Fruit fly (Drosophila melanogaster) whole organism, embryonic: ENCODE data around the gene LIMK1.

Experiments
- BEAF-32 ChIP-seq: fragments of 200-800 bp; sonication (Bioruptor generic); optimal IDR thresholded peaks from 3 replicates; lab custom pipeline; 2017; ENCODE audit warnings: missing biosample characterization, missing genetic modification characterization, mild to moderate bottlenecking, moderate library complexity, missing genetic modification reagents
- CG10321 ChIP-seq: fragments of 200-800 bp; sonication (Bioruptor generic); IDR thresholded peaks from 2 replicates; pipeline ENCODE4 v1.3.6; 2022; ENCODE audit warnings: missing biosample characterization, missing genetic modification characterization
- CG10462 ChIP-seq: fragments of 200-800 bp; sonication (Bioruptor generic); optimal IDR thresholded peaks from 2 replicates; lab custom pipeline; 2016; ENCODE audit warnings: missing biosample characterization, missing genetic modification characterization
- CG10979 ChIP-seq: fragments of 200-800 bp; sonication (Bioruptor generic); optimal IDR thresholded peaks from 2 replicates; lab custom pipeline; 2018; ENCODE audit warnings: missing biosample characterization, mild to moderate bottlenecking, missing genetic modification characterization, moderate library complexity
- CG11085 ChIP-seq: fragments of 200-800 bp; sonication (Bioruptor generic); IDR thresholded peaks from 2 replicates; pipeline ENCODE4 v1.3.6; 2022; ENCODE audit warnings: missing biosample characterization, missing genetic modification characterization
- CG12219 ChIP-seq: fragments of 200-800 bp; sonication (Bioruptor generic); optimal IDR thresholded peaks from 3 replicates; lab custom pipeline; 2018; ENCODE audit warnings: missing biosample characterization, mild to moderate bottlenecking, missing genetic modification characterization
- CG12942 ChIP-seq: fragments of 200-800 bp; sonication (Bioruptor generic); optimal IDR thresholded peaks from 3 replicates; lab custom pipeline; 2016; ENCODE audit warnings: missing biosample characterization, missing genetic modification characterization
- CG14710 ChIP-seq: fragments of 200-800 bp; sonication (Bioruptor generic); optimal IDR thresholded peaks from 3 replicates; lab custom pipeline; 2019; ENCODE audit warnings: missing biosample characterization, mild to moderate bottlenecking, missing genetic modification characterization, moderate library complexity
- CG16815 ChIP-seq: fragments of 200-800 bp; sonication (Bioruptor generic); optimal IDR thresholded peaks from 3 replicates; lab custom pipeline; 2017; ENCODE audit warnings: missing biosample characterization, mild to moderate bottlenecking, missing genetic modification characterization
- CG17802 ChIP-seq: fragments of 200-800 bp; sonication (Bioruptor generic); optimal IDR thresholded peaks from 2 replicates; lab custom pipeline; 2018; ENCODE audit warnings: missing biosample characterization, mild to moderate bottlenecking, missing genetic modification characterization, moderate library complexity
- CG18619 ChIP-seq: fragments of 200-800 bp; sonication (Bioruptor generic); optimal IDR thresholded peaks from 3 replicates; lab custom pipeline; 2017; ENCODE audit warnings: missing biosample characterization, mild to moderate bottlenecking, missing genetic modification characterization
- CG2129 ChIP-seq: fragments of 200-800 bp; sonication (Bioruptor generic); IDR thresholded peaks from 2 replicates; pipeline ENCODE4 v1.3.6; 2022; ENCODE audit warnings: missing biosample characterization, missing genetic modification characterization; ENCODE audit not compliant: partially characterized antibody
- CG32767 ChIP-seq: fragments of 200-800 bp; sonication (Bioruptor generic); IDR thresholded peaks from 2 replicates; pipeline ENCODE4 v1.3.6; 2022; ENCODE audit warnings: missing biosample characterization, missing genetic modification characterization
- CG34224 ChIP-seq: fragments of 200-800 bp; sonication (Bioruptor generic); IDR thresholded peaks from 3 replicates; pipeline ENCODE4 v1.3.6; 2022; ENCODE audit warnings: missing biosample characterization, missing genetic modification characterization; ENCODE audit not compliant: partially characterized antibody
- CG4360 ChIP-seq: fragments of 200-800 bp; sonication (Bioruptor generic); IDR thresholded peaks from 2 replicates; pipeline ENCODE4 v1.3.6; 2022; ENCODE audit warnings: missing biosample characterization, missing genetic modification characterization
- CG4404 ChIP-seq: fragments of 200-800 bp; sonication (Bioruptor generic); IDR thresholded peaks from 2 replicates; pipeline ENCODE4 v1.3.6; 2022; ENCODE audit warnings: missing biosample characterization, missing genetic modification characterization
- CG4707 ChIP-seq: fragments of 200-800 bp; sonication (Bioruptor generic); optimal IDR thresholded peaks from 2 replicates; lab custom pipeline; 2018; ENCODE audit warnings: missing biosample characterization, mild to moderate bottlenecking, missing genetic modification characterization, moderate library complexity
- CG5180 ChIP-seq: fragments of 200-800 bp; sonication (Bioruptor generic); optimal IDR thresholded peaks from 3 replicates; lab custom pipeline; 2017; ENCODE audit warnings: missing biosample characterization, missing genetic modification characterization, mild to moderate bottlenecking, moderate library complexity, missing genetic modification reagents
- CG8944 ChIP-seq: fragments of 200-800 bp; sonication (Bioruptor generic); optimal IDR thresholded peaks from 3 replicates; lab custom pipeline; 2016; ENCODE audit warnings: missing biosample characterization, missing genetic modification characterization
- CG9797 ChIP-seq: fragments of 200-800 bp; sonication (Bioruptor generic); optimal IDR thresholded peaks from 3 replicates; lab custom pipeline; 2018; ENCODE audit warnings: missing biosample characterization, mild to moderate bottlenecking, missing genetic modification characterization
- CHES-1-like ChIP-seq: fragments of 200-800 bp; sonication (Bioruptor generic); optimal IDR thresholded peaks from 2 replicates; lab custom pipeline; 2016; ENCODE audit warnings: missing biosample characterization, missing genetic modification characterization
- Deaf1 ChIP-seq: fragments of 200-800 bp; optimal IDR thresholded peaks from 3 replicates; lab custom pipeline; 2019; ENCODE audit warnings: missing biosample characterization, mild to moderate bottlenecking, missing genetic modification characterization, moderate library complexity
- Fer1 ChIP-seq: fragments of 200-800 bp; sonication (Bioruptor generic); optimal IDR thresholded peaks from 2 replicates; lab custom pipeline; 2017; ENCODE audit warnings: missing biosample characterization, mild to moderate bottlenecking, missing genetic modification characterization
- Hmx ChIP-seq: fragments of 200-800 bp; sonication (Bioruptor generic); optimal IDR thresholded peaks from 2 replicates; lab custom pipeline; 2016; ENCODE audit warnings: missing biosample characterization, missing genetic modification characterization
- Mes4 ChIP-seq: fragments of 200-800 bp; sonication (Bioruptor generic); optimal IDR thresholded peaks from 2 replicates; lab custom pipeline; 2016; ENCODE audit warnings: missing biosample characterization, missing genetic modification characterization
- Ptx1 ChIP-seq: fragments of 200-800 bp; sonication (Bioruptor generic); IDR thresholded peaks from 2 replicates; pipeline ENCODE4 v1.3.6; 2022; ENCODE audit warnings: missing biosample characterization, missing genetic modification characterization
- az2 ChIP-seq: fragments of 200-800 bp; sonication (Bioruptor generic); optimal IDR thresholded peaks from 3 replicates; lab custom pipeline; 2016; ENCODE audit warnings: missing biosample characterization, missing genetic modification characterization
- bbx ChIP-seq: fragments of 200-800 bp; sonication (Bioruptor generic); IDR thresholded peaks from 2 replicates; pipeline ENCODE4 v1.3.6; 2022; ENCODE audit warnings: missing biosample characterization, missing genetic modification characterization; ENCODE audit not compliant: partially characterized antibody
- bowl ChIP-seq: fragments of 200-800 bp; sonication (Bioruptor generic); IDR thresholded peaks from 2 replicates; pipeline ENCODE4 v1.3.6; 2022; ENCODE audit warnings: missing biosample characterization, missing genetic modification characterization
- chinmo ChIP-seq: fragments of 200-800 bp; sonication (Bioruptor generic); IDR thresholded peaks from 4 replicates; pipeline ENCODE4 v1.3.6; 2022; ENCODE audit warnings: missing biosample characterization, missing genetic modification characterization; ENCODE audit not compliant: partially characterized antibody
- emc ChIP-seq: fragments of 200-800 bp; sonication (Bioruptor generic); optimal IDR thresholded peaks from 2 replicates; lab custom pipeline; 2016; ENCODE audit warnings: missing biosample characterization, missing genetic modification characterization
- en ChIP-seq: fragments of 200-800 bp; sonication (Bioruptor generic); optimal IDR thresholded peaks from 2 replicates; lab custom pipeline; 2016; ENCODE audit warnings: missing biosample characterization, missing genetic modification characterization
- gcm ChIP-seq: fragments of 200-800 bp; sonication (Bioruptor generic); optimal IDR thresholded peaks from 2 replicates; lab custom pipeline; 2019; ENCODE audit warnings: missing biosample characterization, mild to moderate bottlenecking, missing genetic modification characterization, moderate library complexity
- gem ChIP-seq: fragments of 200-800 bp; sonication (Bioruptor generic); optimal IDR thresholded peaks from 2 replicates; lab custom pipeline; 2019; ENCODE audit warnings: missing biosample characterization, mild to moderate bottlenecking, missing genetic modification characterization, moderate library complexity
- grau ChIP-seq: fragments of 200-800 bp; optimal IDR thresholded peaks from 3 replicates; lab custom pipeline; 2019; ENCODE audit warnings: missing biosample characterization, mild to moderate bottlenecking, missing genetic modification characterization, moderate library complexity
- hbn ChIP-seq: fragments of 200-800 bp; sonication (Bioruptor generic); IDR thresholded peaks from 2 replicates; pipeline ENCODE4 v1.3.6; 2022; ENCODE audit warnings: missing biosample characterization, missing genetic modification characterization; ENCODE audit not compliant: partially characterized antibody
- inv ChIP-seq: fragments of 200-800 bp; sonication (Bioruptor generic); IDR thresholded peaks from 2 replicates; pipeline ENCODE4 v1.3.6; 2022; ENCODE audit warnings: missing biosample characterization, missing genetic modification characterization; ENCODE audit not compliant: partially characterized antibody
- jumu ChIP-seq: fragments of 200-800 bp; sonication (Bioruptor generic); optimal IDR thresholded peaks from 3 replicates; lab custom pipeline; 2016; ENCODE audit warnings: missing biosample characterization, missing genetic modification characterization
- kah ChIP-seq: fragments of 200-800 bp; sonication (Bioruptor generic); optimal IDR thresholded peaks from 2 replicates; lab custom pipeline; 2018; ENCODE audit warnings: missing biosample characterization, mild to moderate bottlenecking, missing genetic modification characterization
- maf-S ChIP-seq: fragments of 200-800 bp; sonication (Bioruptor generic); optimal IDR thresholded peaks from 2 replicates; lab custom pipeline; 2016; ENCODE audit warnings: missing biosample characterization, missing genetic modification characterization
- pan ChIP-seq, 4 experiments: fragments of >200 bp in 3 of 4; fragments of 200-800 bp in 1 of 4; sonication (Bioruptor generic) in 1 of 4; optimal IDR thresholded peaks in 3 of 4; IDR thresholded peaks in 1 of 4; 2 replicates each; pipeline versions ENCODE4 v1.3.6 to Lab custom; 2017 to 2022; ENCODE audit warnings: missing biosample characterization in 2 of 4, missing genetic modification characterization in 2 of 4, mixed read lengths in 1 of 4
- pfk ChIP-seq: fragments of 200-800 bp; sonication (Bioruptor generic); optimal IDR thresholded peaks from 2 replicates; lab custom pipeline; 2018; ENCODE audit warnings: missing biosample characterization, mild to moderate bottlenecking, missing genetic modification characterization, moderate library complexity
- pita ChIP-seq: fragments of 200-800 bp; sonication (Bioruptor generic); optimal IDR thresholded peaks from 2 replicates; lab custom pipeline; 2017; ENCODE audit warnings: missing biosample characterization, mild to moderate bottlenecking, missing genetic modification characterization
- pzg ChIP-seq: fragments of 200-800 bp; sonication (Bioruptor generic); optimal IDR thresholded peaks from 3 replicates; lab custom pipeline; 2018; ENCODE audit warnings: missing biosample characterization, mild to moderate bottlenecking, missing genetic modification characterization, moderate library complexity
- rib ChIP-seq: fragments of 200-800 bp; sonication (Bioruptor generic); IDR thresholded peaks from 2 replicates; pipeline ENCODE4 v1.3.6; 2022; ENCODE audit warnings: missing biosample characterization, missing genetic modification characterization
- sens-2 ChIP-seq: fragments of 200-800 bp; sonication (Bioruptor generic); IDR thresholded peaks from 2 replicates; pipeline ENCODE4 v1.3.6; 2022; ENCODE audit warnings: missing biosample characterization, missing genetic modification characterization
- shn ChIP-seq: fragments of 200-800 bp; sonication (Bioruptor generic); optimal IDR thresholded peaks from 3 replicates; lab custom pipeline; 2016; ENCODE audit warnings: missing biosample characterization, missing genetic modification characterization
- so ChIP-seq: fragments of 200-800 bp; sonication (Bioruptor generic); IDR thresholded peaks from 3 replicates; pipeline ENCODE4 v1.3.6; 2022; ENCODE audit warnings: missing biosample characterization, missing genetic modification characterization
- ssp ChIP-seq: fragments of 200-800 bp; sonication (Bioruptor generic); IDR thresholded peaks from 2 replicates; pipeline ENCODE4 v1.3.6; 2022; ENCODE audit warnings: missing biosample characterization, missing genetic modification characterization
- ttk ChIP-seq: fragments of 200-800 bp; sonication (Bioruptor generic); IDR thresholded peaks from 2 replicates; pipeline ENCODE4 v2.1.2; 2022; ENCODE audit warnings: missing biosample characterization, missing genetic modification characterization

The LIMK1 gene

dm6 chrX:12567663-12568062 lies 24.3 kb downstream of the LIMK1 start (continued):
- TF ChIP-seq ttk: peak; percentile 70; the same call in 1 of the 2 replicates
- peak; percentile 75 for TF ChIP-seq Ptx1 (GFP tag; lab: Robert Waterston, UW)
- TF ChIP-seq inv: no peak
- TF ChIP-seq grau (tag; lab: Kevin White, UChicago): peak; percentile 87
- TF ChIP-seq CG8944 (GFP tag; lab: Kevin White, UChicago): no peak
- TF ChIP-seq CG32767 (GFP tag; lab: Robert Waterston, UW): peak; percentile 66; the same call in 1 of the 2 replicates
- peak; percentile 64 for TF ChIP-seq CG4707
- TF ChIP-seq CG12942 (GFP tag; lab: Kevin White, UChicago): peak; percentile 46
- no peak for TF ChIP-seq pita (GFP tag; lab: Kevin White, UChicago)
- no peak for TF ChIP-seq chinmo (GFP tag; lab: Robert Waterston, UW)
- TF ChIP-seq gcm (GFP tag; lab: Kevin White, UChicago): peak; percentile 74
- TF ChIP-seq az2 (GFP tag; lab: Kevin White, UChicago): peak; percentile 59
- peak; percentile 61 for TF ChIP-seq rib (GFP tag; lab: Robert Waterston, UW)
- TF ChIP-seq bbx (GFP tag; lab: Robert Waterston, UW): no peak
- peak; percentile 72 for TF ChIP-seq CG10979 (tag; lab: Kevin White, UChicago)
- peak; percentile 24 for TF ChIP-seq pfk (GFP tag; lab: Kevin White, UChicago)
- TF ChIP-seq CG10462: no peak
- TF ChIP-seq bowl (GFP tag; lab: Robert Waterston, UW): no peak
- TF ChIP-seq CG12219 (GFP tag; lab: Kevin White, UChicago): peak; percentile 45
- no peak for TF ChIP-seq CG34224
- no peak for TF ChIP-seq en (GFP tag; lab: Kevin White, UChicago)
- no peak for TF ChIP-seq Deaf1 (tag; lab: Kevin White, UChicago)
- TF ChIP-seq CG10321 (GFP tag; lab: Robert Waterston, UW): no peak
- no peak for TF ChIP-seq CHES-1-like
- no peak for TF ChIP-seq pzg (GFP tag; lab: Kevin White, UChicago)
- TF ChIP-seq gem (tag; lab: Kevin White, UChicago): peak; percentile 89
- TF ChIP-seq emc (GFP tag; lab: Kevin White, UChicago): no peak
- TF ChIP-seq sens-2 (GFP tag; lab: Robert Waterston, UW): no peak
- peak; percentile 58 for TF ChIP-seq ssp (GFP tag; lab: Robert Waterston, UW)
- TF ChIP-seq so (GFP tag; lab: Robert Waterston, UW): peak; percentile 71; the same call in 1 of the 3 replicates
- peak; percentile 96 for TF ChIP-seq Fer1 (GFP tag; lab: Kevin White, UChicago)
- TF ChIP-seq CG5180 (GFP tag; lab: Kevin White, UChicago): peak; percentile 55
- peak; percentile 25 for TF ChIP-seq CG16815 (GFP tag; lab: Kevin White, UChicago)
- no peak for TF ChIP-seq CG9797 (GFP tag; lab: Kevin White, UChicago)
- no peak for TF ChIP-seq hbn (GFP tag; lab: Robert Waterston, UW)
- TF ChIP-seq Hmx: no peak
- TF ChIP-seq CG17802: no peak
- TF ChIP-seq Mes4 (GFP tag; lab: Kevin White, UChicago): no peak
- TF ChIP-seq CG18619: peak; percentile 75
- no peak for TF ChIP-seq CG2129 (GFP tag; lab: Robert Waterston, UW)
- no peak for TF ChIP-seq pan (optimal IDR thresholded peaks at IDR 0.05; lab: Kevin White, UChicago)
- TF ChIP-seq pan (GFP tag; optimal IDR thresholded peaks at IDR 0.05 in 1 of 2, IDR thresholded peaks at IDR 0.05 in 1 of 2): peak in 1 of 2 experiments; percentile 85
- TF ChIP-seq shn (GFP tag; lab: Kevin White, UChicago): no peak
- TF ChIP-seq CG4360 (GFP tag; lab: Robert Waterston, UW): no peak
- peak; percentile 48 for TF ChIP-seq CG14710 (tag; lab: Kevin White, UChicago)
- TF ChIP-seq kah (GFP tag; lab: Kevin White, UChicago): peak; percentile 65
- peak; percentile 45; the same call in 1 of the 2 replicates for TF ChIP-seq CG4404 (GFP tag; lab: Robert Waterston, UW)
- TF ChIP-seq jumu (GFP tag; lab: Kevin White, UChicago): no peak
- TF ChIP-seq BEAF-32 (GFP tag; lab: Kevin White, UChicago): no peak
- TF ChIP-seq maf-S: no peak
- TF ChIP-seq CG11085 (GFP tag; lab: Robert Waterston, UW): peak; percentile 59; the same call in 1 of the 2 replicates
